Worm (Caenorhabditis elegans): ENCODE data around the gene R12B2.2.

R12B2.2 gene

DNA sequence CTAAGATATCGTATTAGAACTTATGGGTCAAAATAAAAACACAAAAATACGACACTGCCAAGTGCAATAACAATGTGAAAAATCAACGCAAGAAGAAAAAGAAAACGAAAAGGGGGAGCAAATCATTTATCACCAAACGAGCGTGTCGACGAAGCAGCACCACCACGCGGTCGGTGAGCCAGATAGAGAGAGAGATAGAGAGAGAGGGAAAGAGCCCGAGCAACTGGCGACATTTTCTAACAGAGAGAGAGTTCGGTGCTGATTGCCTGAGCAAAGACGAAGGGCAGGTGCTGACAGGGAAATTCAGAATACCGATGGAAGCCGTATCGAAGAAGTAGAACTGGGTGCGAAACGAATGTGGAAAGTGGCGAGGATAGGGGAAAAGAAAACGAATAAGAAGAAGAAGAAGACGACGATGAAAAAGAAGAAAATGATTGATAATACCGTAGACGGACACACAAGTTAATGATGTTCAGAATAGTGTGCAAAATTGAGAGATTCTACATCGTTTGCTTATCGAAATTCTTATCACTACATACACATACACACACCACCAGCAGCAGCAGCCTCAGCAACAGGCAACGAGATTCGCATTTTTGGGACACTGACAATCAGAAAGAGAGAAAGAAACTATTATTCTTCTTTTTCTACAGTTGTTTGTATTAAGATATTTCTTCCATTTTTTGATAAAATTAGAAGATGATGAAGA, 28.5 kb downstream of the R12B2.2 start (continued):
- TF ChIP-seq daf-16 (GFP tag; optimal IDR thresholded peaks at IDR 0.05) (peak in 1 of 2 experiments; percentile 1), daf-16 (tag; optimal IDR thresholded peaks at IDR 0.05) (peak; percentile 69), ceh-20 (GFP tag; IDR thresholded peaks at IDR 0.05) (peak; percentile 13; the same call in 1 of the 2 replicates), mep-1 (tag; optimal IDR thresholded peaks at IDR 0.05) (peak; percentile 27), nhr-28 (tag; optimal IDR thresholded peaks at IDR 0.05) (peak; percentile 92), lsy-2 (tag; optimal IDR thresholded peaks at IDR 0.05) (peak in 1 of 2 experiments; percentile 23), dmd-9 (GFP tag; IDR thresholded peaks at IDR 0.05) (no peak), hlh-30 (tag; optimal IDR thresholded peaks at IDR 0.05; ENCODE audit: insufficient read depth) (peak; percentile 7), nhr-41 (GFP tag; IDR thresholded peaks at IDR 0.05) (no peak), daf-8 (GFP tag; IDR thresholded peaks at IDR 0.05) (no peak), jun-1 (tag; optimal IDR thresholded peaks at IDR 0.05) (no peak), tag-97 (GFP tag; IDR thresholded peaks at IDR 0.05) (no peak), nhr-10 (tag; optimal IDR thresholded peaks at IDR 0.05) (no peak), sdz-12 (GFP tag; optimal IDR thresholded peaks at IDR 0.05) (no peak), lin-29 (GFP tag; IDR thresholded peaks at IDR 0.05) (no peak), Y5F2A.4 (GFP tag; optimal IDR thresholded peaks at IDR 0.05) (no peak), dpl-1 (GFP tag; optimal IDR thresholded peaks at IDR 0.05) (peak; percentile 8), tra-1 (GFP tag; IDR thresholded peaks at IDR 0.05) (peak; percentile 41; the same call in 1 of the 2 replicates), lim-7 (GFP tag; IDR thresholded peaks at IDR 0.05) (no peak), aly-2 (tag; optimal IDR thresholded peaks at IDR 0.05) (no peak), F37D6.2 (tag; optimal IDR thresholded peaks at IDR 0.05) (no peak), cey-2 (tag; optimal IDR thresholded peaks at IDR 0.05; ENCODE audit: borderline replicate concordance, insufficient read depth) (no peak), fos-1 (tag; optimal IDR thresholded peaks at IDR 0.05) (no peak), ces-1 (GFP tag; optimal IDR thresholded peaks at IDR 0.05) (no peak), nhr-111 (GFP tag; optimal IDR thresholded peaks at IDR 0.05) (no peak), egl-43 (GFP tag; IDR thresholded peaks at IDR 0.05) (no peak), nhr-102 (tag; optimal IDR thresholded peaks at IDR 0.05) (no peak), ceh-82 (tag; optimal IDR thresholded peaks at IDR 0.05) (no peak), nhr-11 (tag; optimal IDR thresholded peaks at IDR 0.05) (peak; percentile 25), saeg-2 (GFP tag; IDR thresholded peaks at IDR 0.05) (no peak), rbr-2 (tag; optimal IDR thresholded peaks at IDR 0.05) (no peak), T20F7.1 (GFP tag; optimal IDR thresholded peaks at IDR 0.05) (no peak), gei-8 (GFP tag; optimal IDR thresholded peaks at IDR 0.05) (no peak), attf-4 (tag; optimal IDR thresholded peaks at IDR 0.05) (no peak), spr-1 (tag; optimal IDR thresholded peaks at IDR 0.05) (no peak), pqm-1 (tag; optimal IDR thresholded peaks at IDR 0.05) (peak; percentile 91), F10B5.3 (tag; optimal IDR thresholded peaks at IDR 0.05) (no peak), vab-7 (GFP tag; IDR thresholded peaks at IDR 0.05) (no peak), dmd-8 (GFP tag; IDR thresholded peaks at IDR 0.05) (no peak), daf-12 (tag; optimal IDR thresholded peaks at IDR 0.05) (no peak), set-16 (GFP tag; IDR thresholded peaks at IDR 0.05) (peak; percentile 50), snpc-1.2 (GFP tag; IDR thresholded peaks at IDR 0.05) (no peak), mdl-1 (tag; optimal IDR thresholded peaks at IDR 0.05) (peak in 1 of 2 experiments; percentile 31), aha-1 (tag) (peak; percentile 68), F44E2.7 (GFP tag; IDR thresholded peaks at IDR 0.05) (no peak), nhr-77 (tag; optimal IDR thresholded peaks at IDR 0.05) (peak; percentile 16), Y105C5A.15 (GFP tag; IDR thresholded peaks at IDR 0.05) (no peak), mes-2 (tag; optimal IDR thresholded peaks at IDR 0.05; ENCODE audit: poor library complexity, severe bottlenecking) (peak; percentile 66), hif-1 (tag; optimal IDR thresholded peaks at IDR 0.05) (no peak), zag-1 (tag; optimal IDR thresholded peaks at IDR 0.05) (no peak), zfp-2 (tag; optimal IDR thresholded peaks at IDR 0.05) (no peak)

Measured in whole organism, L4 larva.